Fruit fly (Drosophila melanogaster): ENCODE data around the gene COX7A.
A peak's percentile ranks its signal among the peaks of the same experiment; 100 is the strongest.

COX7A gene

DNA sequence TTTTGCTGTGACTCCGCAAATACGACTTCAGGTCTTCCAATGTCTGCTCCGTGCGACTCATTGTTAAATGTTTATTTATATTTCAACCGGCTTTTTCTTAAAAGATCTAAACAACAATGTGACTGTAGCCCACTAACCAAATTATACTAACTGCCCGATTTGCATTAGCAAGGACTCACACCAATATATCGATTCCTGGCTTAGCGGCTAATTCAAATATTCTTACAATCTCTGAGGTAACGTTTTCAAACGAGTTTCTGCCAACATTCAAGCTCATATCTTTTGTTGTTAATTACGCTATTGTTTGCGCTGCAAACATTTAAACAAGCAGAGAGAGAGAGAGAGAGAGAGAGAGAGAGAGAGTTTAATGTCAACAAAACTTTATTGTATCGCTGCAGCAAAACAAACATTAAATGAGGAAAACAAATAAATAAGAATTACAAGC, 32.3 kb downstream of the COX7A start, which contains the start of gene tex (continued):
- TF ChIP-seq p53 (GFP tag; optimal IDR thresholded peaks at IDR 0.05) (no peak), salm (tag; optimal IDR thresholded peaks at IDR 0.05) (peak; percentile 54), C15 (GFP tag; IDR thresholded peaks at IDR 0.05) (no peak), Lim3 (GFP tag; IDR thresholded peaks at IDR 0.05) (no peak), Adf1 (GFP tag; IDR thresholded peaks at IDR 0.05) (no peak), bab2 (GFP tag; optimal IDR thresholded peaks at IDR 0.05) (peak; percentile 36), crc (GFP tag; optimal IDR thresholded peaks at IDR 0.05) (no peak), CG6854 (GFP tag; optimal IDR thresholded peaks at IDR 0.05) (no peak), CG8388 (GFP tag; optimal IDR thresholded peaks at IDR 0.05) (peak; percentile 19), Hmr (GFP tag; optimal IDR thresholded peaks at IDR 0.05) (no peak), abd-A (tag; optimal IDR thresholded peaks at IDR 0.05) (no peak), HmgZ (tag; optimal IDR thresholded peaks at IDR 0.05) (peak; percentile 58), CG17612 (GFP tag; IDR thresholded peaks at IDR 0.05) (no peak), B-H1 (GFP tag; IDR thresholded peaks at IDR 0.05) (no peak), MESR4 (GFP tag; optimal IDR thresholded peaks at IDR 0.05) (peak; percentile 12), CG34376 (GFP tag; optimal IDR thresholded peaks at IDR 0.05) (no peak), CG30020 (tag; optimal IDR thresholded peaks at IDR 0.05) (no peak), CG4282 (GFP tag; optimal IDR thresholded peaks at IDR 0.05) (no peak), CG33213 (GFP tag; optimal IDR thresholded peaks at IDR 0.05) (peak; percentile 58), CG7372 (GFP tag; IDR thresholded peaks at IDR 0.05) (no peak), cad (GFP tag; optimal IDR thresholded peaks at IDR 0.05) (no peak), zfh1 (GFP tag; IDR thresholded peaks at IDR 0.05) (no peak), CG18011 (GFP tag; optimal IDR thresholded peaks at IDR 0.05) (no peak), CG11456 (GFP tag; IDR thresholded peaks at IDR 0.05) (no peak), CG14050 (GFP tag; IDR thresholded peaks at IDR 0.05) (no peak), Hmx (GFP tag; optimal IDR thresholded peaks at IDR 0.05) (no peak), CG10274 (GFP tag; optimal IDR thresholded peaks at IDR 0.05) (no peak), CG15073 (GFP tag; optimal IDR thresholded peaks at IDR 0.05) (no peak), org-1 (GFP tag; optimal IDR thresholded peaks at IDR 0.05) (peak; percentile 29), TFAM (GFP tag; optimal IDR thresholded peaks at IDR 0.05) (no peak), Tbp (GFP tag; optimal IDR thresholded peaks at IDR 0.05) (no peak), HLH3B (GFP tag; IDR thresholded peaks at IDR 0.05) (no peak), CG12104 (GFP tag; optimal IDR thresholded peaks at IDR 0.05) (peak; percentile 3), oc (tag; optimal IDR thresholded peaks at IDR 0.05) (peak; percentile 43), CG6765 (GFP tag; optimal IDR thresholded peaks at IDR 0.05) (no peak), amos (GFP tag; IDR thresholded peaks at IDR 0.05; ENCODE audit: partially characterized antibody) (peak; percentile 51), CG1647 (GFP tag; optimal IDR thresholded peaks at IDR 0.05) (no peak), CG1832 (GFP tag; optimal IDR thresholded peaks at IDR 0.05) (no peak), CG30403 (GFP tag; optimal IDR thresholded peaks at IDR 0.05) (no peak), CG18599 (GFP tag; optimal IDR thresholded peaks at IDR 0.05) (no peak), ftz-f1 (GFP tag; optimal IDR thresholded peaks at IDR 0.05) (no peak), CG31365 (tag; optimal IDR thresholded peaks at IDR 0.05) (peak; percentile 47), gsb (GFP tag; IDR thresholded peaks at IDR 0.05) (no peak), CG4404 (GFP tag; IDR thresholded peaks at IDR 0.05) (no peak), odd (GFP tag; optimal IDR thresholded peaks at IDR 0.05) (no peak), Dip3 (GFP tag; optimal IDR thresholded peaks at IDR 0.05) (no peak), chn (GFP tag; optimal IDR thresholded peaks at IDR 0.05) (no peak), Xbp1 (GFP tag; optimal IDR thresholded peaks at IDR 0.05) (no peak), CG13296 (GFP tag; optimal IDR thresholded peaks at IDR 0.05) (no peak), CG18476 (GFP tag; optimal IDR thresholded peaks at IDR 0.05) (no peak), ash1 (GFP tag; optimal IDR thresholded peaks at IDR 0.05) (no peak), so (GFP tag; IDR thresholded peaks at IDR 0.05) (no peak), dimm (GFP tag; IDR thresholded peaks at IDR 0.05) (no peak)
